Worm (Caenorhabditis elegans): ENCODE measurements around the gene C10G8.2.

The C10G8.2 gene

ce11 chrV:5274974-5275373 is 39.2 kb upstream of the C10G8.2 start (continued):
- TF ChIP-seq isw-1 (GFP tag; IDR thresholded peaks at IDR 0.05) (peak; percentile 24), lin-35 (GFP tag; optimal IDR thresholded peaks at IDR 0.05) (peak; percentile 67 to 80), ztf-4 (tag; optimal IDR thresholded peaks at IDR 0.05) (no peak), fkh-4 (tag; optimal IDR thresholded peaks at IDR 0.05; ENCODE audit: borderline replicate concordance) (no peak), sox-4 (tag; optimal IDR thresholded peaks at IDR 0.05) (peak; percentile 18), sup-37 (GFP tag; optimal IDR thresholded peaks at IDR 0.05) (no peak), Y116A8C.19 (tag; optimal IDR thresholded peaks at IDR 0.05; ENCODE audit: borderline replicate concordance) (no peak), mep-1 (tag; optimal IDR thresholded peaks at IDR 0.05) (peak; percentile 75), nhr-71 (tag; optimal IDR thresholded peaks at IDR 0.05) (peak; percentile 80), tlp-1 (tag; optimal IDR thresholded peaks at IDR 0.05) (no peak), nhr-76 (tag; optimal IDR thresholded peaks at IDR 0.05) (no peak), ets-5 (GFP tag; IDR thresholded peaks at IDR 0.05) (no peak), C16A3.4 (tag; optimal IDR thresholded peaks at IDR 0.05) (peak; percentile 22), nhr-84 (tag; optimal IDR thresholded peaks at IDR 0.05) (no peak), dsc-1 (tag; optimal IDR thresholded peaks at IDR 0.05) (no peak), pqm-1 (tag; optimal IDR thresholded peaks at IDR 0.05) (no peak), zag-1 (tag; optimal IDR thresholded peaks at IDR 0.05) (no peak), elt-3 (tag; optimal IDR thresholded peaks at IDR 0.05) (no peak), ceh-8 (GFP tag; optimal IDR thresholded peaks at IDR 0.05) (no peak), nhr-11 (tag; optimal IDR thresholded peaks at IDR 0.05) (no peak), blmp-1 (tag; optimal IDR thresholded peaks at IDR 0.05) (no peak), snu-23 (GFP tag; optimal IDR thresholded peaks at IDR 0.05) (peak; percentile 34), dpl-1 (GFP tag; optimal IDR thresholded peaks at IDR 0.05) (peak; percentile 71 to 81 (median 81)), vab-15 (tag; optimal IDR thresholded peaks at IDR 0.05) (no peak), C34B4.2 (tag; optimal IDR thresholded peaks at IDR 0.05) (no peak), ces-1 (GFP tag; optimal IDR thresholded peaks at IDR 0.05) (no peak), mdl-1 (tag; optimal IDR thresholded peaks at IDR 0.05) (peak in 1 of 2 experiments; percentile 32), nhr-90 (tag; optimal IDR thresholded peaks at IDR 0.05; ENCODE audit: poor library complexity) (peak; percentile 5), aha-1 (tag; optimal IDR thresholded peaks at IDR 0.05) (no peak), lsy-2 (tag; optimal IDR thresholded peaks at IDR 0.05) (peak; percentile 36 to 68), elt-2 (tag; optimal IDR thresholded peaks at IDR 0.05) (no peak), pax-3 (tag; optimal IDR thresholded peaks at IDR 0.05) (no peak), nhr-77 (tag; optimal IDR thresholded peaks at IDR 0.05) (no peak), ceh-63 (GFP tag; optimal IDR thresholded peaks at IDR 0.05) (no peak), fkh-10 (GFP tag; optimal IDR thresholded peaks at IDR 0.05) (no peak), nhr-20 (tag; optimal IDR thresholded peaks at IDR 0.05) (peak; percentile 61), sptf-1 (tag; optimal IDR thresholded peaks at IDR 0.05) (no peak), skn-1 (tag; optimal IDR thresholded peaks at IDR 0.05) (peak; percentile 35), unc-98 (GFP tag; IDR thresholded peaks at IDR 0.05) (no peak), lin-15B (tag; optimal IDR thresholded peaks at IDR 0.05) (peak; percentile 20), nhr-47 (tag; optimal IDR thresholded peaks at IDR 0.05) (peak; percentile 64), rnt-1 (tag; optimal IDR thresholded peaks at IDR 0.05) (peak; percentile 74), lin-39 (tag; optimal IDR thresholded peaks at IDR 0.05) (no peak), lir-3 (tag; optimal IDR thresholded peaks at IDR 0.05; ENCODE audit: poor library complexity) (no peak), jun-1 (tag; optimal IDR thresholded peaks at IDR 0.05) (peak; percentile 21), ceh-90 (tag; optimal IDR thresholded peaks at IDR 0.05) (no peak), efl-1 (optimal IDR thresholded peaks at IDR 0.05) (peak; percentile 73 to 78), efl-1 (GFP tag; optimal IDR thresholded peaks at IDR 0.05 in 1 of 2) (peak; percentile 81 to 98), xbp-1 (tag; optimal IDR thresholded peaks at IDR 0.05) (peak; percentile 33), pag-3 (tag; optimal IDR thresholded peaks at IDR 0.05; ENCODE audit: borderline replicate concordance, insufficient read depth) (no peak), unc-62 (GFP tag; optimal IDR thresholded peaks at IDR 0.05) (no peak), fkh-8 (tag; optimal IDR thresholded peaks at IDR 0.05) (peak; percentile 26)
